Fruit fly (Drosophila melanogaster) whole organism, embryonic: ENCODE results near the gene Dup99B.

Experiments used
- Ada2b ChIP-seq: fragments of 200-800 bp; sonication (Bioruptor generic); IDR thresholded peaks from 2 replicates; pipeline ENCODE4 v1.3.6; 2022; ENCODE audit warnings: missing biosample characterization, missing genetic modification characterization
- B-H1 ChIP-seq: fragments of 200-800 bp; sonication (Bioruptor generic); IDR thresholded peaks from 3 replicates; pipeline ENCODE4 v1.3.6; 2022; ENCODE audit warnings: missing biosample characterization, missing genetic modification characterization
- Bteb2 ChIP-seq: fragments of 200-800 bp; sonication (Bioruptor generic); optimal IDR thresholded peaks from 2 replicates; lab custom pipeline; 2016; ENCODE audit warnings: missing biosample characterization, missing genetic modification characterization
- C15 ChIP-seq: fragments of 200-800 bp; sonication (Bioruptor generic); IDR thresholded peaks from 3 replicates; pipeline ENCODE4 v1.3.6; 2022; ENCODE audit warnings: missing biosample characterization, missing genetic modification characterization
- CG10209 ChIP-seq: fragments of 200-800 bp; sonication (Bioruptor generic); optimal IDR thresholded peaks from 3 replicates; lab custom pipeline; 2017; ENCODE audit warnings: missing biosample characterization, mild to moderate bottlenecking, missing genetic modification characterization, missing genetic modification reagents
- CG11504 ChIP-seq: fragments of 200-800 bp; sonication (Bioruptor generic); optimal IDR thresholded peaks from 3 replicates; lab custom pipeline; 2019; ENCODE audit warnings: missing biosample characterization, mild to moderate bottlenecking, missing genetic modification characterization, moderate library complexity
- CG12659 ChIP-seq: fragments of 200-800 bp; sonication (Bioruptor generic); optimal IDR thresholded peaks from 3 replicates; lab custom pipeline; 2017; ENCODE audit warnings: mild to moderate bottlenecking, missing biosample characterization, missing genetic modification reagents, missing genetic modification characterization
- CG13123 ChIP-seq: fragments of 200-800 bp; sonication (Bioruptor generic); optimal IDR thresholded peaks from 2 replicates; lab custom pipeline; 2016; ENCODE audit warnings: missing biosample characterization, missing genetic modification characterization
- CG13287 ChIP-seq: fragments of 200-800 bp; sonication (Bioruptor generic); IDR thresholded peaks from 2 replicates; pipeline ENCODE4 v1.3.6; 2022; ENCODE audit warnings: missing biosample characterization, missing genetic modification characterization; ENCODE audit not compliant: partially characterized antibody
- CG13296 ChIP-seq: fragments of 200-800 bp; sonication (Bioruptor generic); optimal IDR thresholded peaks from 3 replicates; lab custom pipeline; 2018; ENCODE audit warnings: missing biosample characterization, mild to moderate bottlenecking, missing genetic modification characterization
- CG1529 ChIP-seq: fragments of 200-800 bp; sonication (Bioruptor generic); optimal IDR thresholded peaks from 3 replicates; lab custom pipeline; 2018; ENCODE audit warnings: missing biosample characterization, missing genetic modification characterization
- CG17361 ChIP-seq: fragments of 200-800 bp; sonication (Bioruptor generic); IDR thresholded peaks from 3 replicates; pipeline ENCODE4 v1.3.6; 2022; ENCODE audit warnings: missing biosample characterization, missing genetic modification characterization
- CG18599 ChIP-seq: fragments of 200-800 bp; sonication (Bioruptor generic); optimal IDR thresholded peaks from 3 replicates; lab custom pipeline; 2017; ENCODE audit warnings: missing biosample characterization, missing genetic modification characterization, mild to moderate bottlenecking, moderate library complexity, missing genetic modification reagents
- CG32767 ChIP-seq: fragments of 200-800 bp; sonication (Bioruptor generic); IDR thresholded peaks from 2 replicates; pipeline ENCODE4 v1.3.6; 2022; ENCODE audit warnings: missing biosample characterization, missing genetic modification characterization
- CG3838 ChIP-seq: fragments of 200-800 bp; sonication (Bioruptor generic); optimal IDR thresholded peaks from 3 replicates; lab custom pipeline; 2016; ENCODE audit warnings: missing biosample characterization, missing genetic modification characterization
- CG42726 ChIP-seq: fragments of 200-800 bp; sonication (Bioruptor generic); IDR thresholded peaks from 2 replicates; pipeline ENCODE4 v1.3.6; 2022; ENCODE audit warnings: missing biosample characterization, missing genetic modification characterization; ENCODE audit not compliant: partially characterized antibody
- CG6654 ChIP-seq: fragments of 200-800 bp; sonication (Bioruptor generic); optimal IDR thresholded peaks from 2 replicates; lab custom pipeline; 2017; ENCODE audit warnings: missing biosample characterization, mild to moderate bottlenecking, missing genetic modification characterization
- CG7786 ChIP-seq: fragments of 200-800 bp; sonication (Bioruptor generic); optimal IDR thresholded peaks from 2 replicates; lab custom pipeline; 2016; ENCODE audit warnings: missing biosample characterization, missing genetic modification characterization
- CG8290 ChIP-seq, 3 experiments: fragments of 200-800 bp; sonication (Bioruptor generic); optimal IDR thresholded peaks; 2 replicates each; lab custom pipeline; 2016 to 2019; ENCODE audit warnings: missing biosample characterization in 3 of 3, missing genetic modification characterization in 3 of 3, mild to moderate bottlenecking in 2 of 3, moderate library complexity in 1 of 3
- CG8359 ChIP-seq: fragments of 200-800 bp; sonication (Bioruptor generic); optimal IDR thresholded peaks from 2 replicates; lab custom pipeline; 2017; ENCODE audit warnings: missing biosample characterization, mild to moderate bottlenecking, missing genetic modification characterization, borderline replicate concordance
- CG9932 ChIP-seq: fragments of 200-800 bp; sonication (Bioruptor generic); IDR thresholded peaks from 2 replicates; pipeline ENCODE4 v1.3.6; 2022; ENCODE audit warnings: missing biosample characterization, missing genetic modification characterization
- CkIIα-i1 ChIP-seq: fragments of 200-800 bp; sonication (Bioruptor generic); IDR thresholded peaks from 2 replicates; pipeline ENCODE4 v1.3.6; 2022; ENCODE audit warnings: missing biosample characterization, missing genetic modification characterization
- D19B ChIP-seq: fragments of 200-800 bp; sonication (Bioruptor generic); optimal IDR thresholded peaks from 2 replicates; lab custom pipeline; 2017; ENCODE audit warnings: missing biosample characterization, mild to moderate bottlenecking, missing genetic modification characterization
- Doc3 ChIP-seq: fragments of 200-800 bp; sonication (Bioruptor generic); IDR thresholded peaks from 3 replicates; pipeline ENCODE4 v1.3.6; 2022; ENCODE audit warnings: missing biosample characterization, missing genetic modification characterization; ENCODE audit not compliant: partially characterized antibody
- Elba2 ChIP-seq: fragments of 200-800 bp; sonication (Bioruptor generic); optimal IDR thresholded peaks from 3 replicates; lab custom pipeline; 2016; ENCODE audit warnings: missing biosample characterization, missing genetic modification characterization
- HmgZ ChIP-seq: fragments of 200-800 bp; sonication (Bioruptor generic); optimal IDR thresholded peaks from 2 replicates; lab custom pipeline; 2018; ENCODE audit warnings: missing biosample characterization, mild to moderate bottlenecking, missing genetic modification characterization
- Hr3 ChIP-seq: fragments of 200-800 bp; sonication (Bioruptor generic); optimal IDR thresholded peaks from 3 replicates; lab custom pipeline; 2016; ENCODE audit warnings: missing biosample characterization, missing genetic modification characterization
- MESR4 ChIP-seq: fragments of 200-800 bp; sonication (Bioruptor generic); optimal IDR thresholded peaks from 2 replicates; lab custom pipeline; 2018; ENCODE audit warnings: missing biosample characterization, mild to moderate bottlenecking, missing genetic modification characterization, moderate library complexity
- NfI ChIP-seq: fragments of 200-800 bp; sonication (Bioruptor generic); optimal IDR thresholded peaks from 3 replicates; lab custom pipeline; 2018; ENCODE audit warnings: missing biosample characterization, mild to moderate bottlenecking, missing genetic modification characterization, moderate library complexity
- Sox100B ChIP-seq: fragments of 200-800 bp; sonication (Bioruptor generic); optimal IDR thresholded peaks from 3 replicates; lab custom pipeline; 2018; ENCODE audit warnings: missing biosample characterization, mild to moderate bottlenecking, missing genetic modification characterization
- ap ChIP-seq: fragments of 200-800 bp; sonication (Bioruptor generic); IDR thresholded peaks from 2 replicates; pipeline ENCODE4 v1.3.6; 2022; ENCODE audit warnings: missing biosample characterization, missing genetic modification characterization
- ash1 ChIP-seq: fragments of 200-800 bp; sonication (Bioruptor generic); optimal IDR thresholded peaks from 2 replicates; lab custom pipeline; 2018; ENCODE audit warnings: missing biosample characterization, mild to moderate bottlenecking, missing genetic modification characterization
- ato ChIP-seq: fragments of 200-800 bp; sonication (Bioruptor generic); IDR thresholded peaks from 2 replicates; pipeline ENCODE4 v1.3.6; 2022; ENCODE audit warnings: missing biosample characterization, missing genetic modification characterization; ENCODE audit not compliant: partially characterized antibody
- btn ChIP-seq: fragments of 200-800 bp; sonication (Bioruptor generic); optimal IDR thresholded peaks from 2 replicates; lab custom pipeline; 2016; ENCODE audit warnings: missing biosample characterization, missing genetic modification characterization
- cg ChIP-seq: fragments of 200-800 bp; sonication (Bioruptor generic); optimal IDR thresholded peaks from 3 replicates; lab custom pipeline; 2019; ENCODE audit warnings: missing biosample characterization, mild to moderate bottlenecking, missing genetic modification characterization, moderate library complexity
- crol ChIP-seq: fragments of 200-800 bp; sonication (Bioruptor generic); IDR thresholded peaks from 2 replicates; pipeline ENCODE4 v1.3.6; 2022; ENCODE audit warnings: missing biosample characterization, missing genetic modification characterization
- ems ChIP-seq: fragments of 200-800 bp; sonication (Bioruptor generic); optimal IDR thresholded peaks from 3 replicates; lab custom pipeline; 2016; ENCODE audit warnings: missing biosample characterization, missing genetic modification characterization
- fd3F ChIP-seq: fragments of 200-800 bp; sonication (Bioruptor generic); optimal IDR thresholded peaks from 2 replicates; lab custom pipeline; 2018; ENCODE audit warnings: missing biosample characterization, mild to moderate bottlenecking, missing genetic modification characterization, moderate library complexity
- fd96Cb ChIP-seq: fragments of 200-800 bp; sonication (Bioruptor generic); optimal IDR thresholded peaks from 2 replicates; lab custom pipeline; 2018; ENCODE audit warnings: missing biosample characterization, mild to moderate bottlenecking, missing genetic modification characterization, moderate library complexity
- gce ChIP-seq: fragments of 200-800 bp; sonication (Bioruptor generic); IDR thresholded peaks from 3 replicates; pipeline ENCODE4 v1.3.6; 2022; ENCODE audit warnings: missing biosample characterization, missing genetic modification characterization
- luna ChIP-seq: fragments of 200-800 bp; sonication (Bioruptor generic); optimal IDR thresholded peaks from 2 replicates; lab custom pipeline; 2016; ENCODE audit warnings: missing biosample characterization, missing genetic modification characterization
- nau ChIP-seq: fragments of 200-800 bp; sonication (Bioruptor generic); optimal IDR thresholded peaks from 3 replicates; lab custom pipeline; 2017; ENCODE audit warnings: missing biosample characterization, mild to moderate bottlenecking, missing genetic modification characterization, missing genetic modification reagents
- prd ChIP-seq, 3 experiments: fragments of >200 bp in 2 of 3; fragments of 200-800 bp in 1 of 3; sonication (Bioruptor generic) in 1 of 3; optimal IDR thresholded peaks in 2 of 3; IDR thresholded peaks in 1 of 3; 2 replicates in 2 of 3; 3 replicates in 1 of 3; pipeline versions ENCODE4 v1.3.6 to Lab custom; 2017 to 2022; ENCODE audit warnings: missing biosample characterization in 1 of 3, missing genetic modification characterization in 1 of 3
- psq ChIP-seq: fragments of 200-800 bp; sonication (Bioruptor generic); optimal IDR thresholded peaks from 2 replicates; lab custom pipeline; 2017; ENCODE audit warnings: missing biosample characterization, missing genetic modification characterization
- pum ChIP-seq: fragments of 200-800 bp; sonication (Bioruptor generic); optimal IDR thresholded peaks from 2 replicates; lab custom pipeline; 2016; ENCODE audit warnings: missing biosample characterization, missing genetic modification characterization
- sc ChIP-seq, 3 experiments: fragments of >200 bp in 2 of 3; fragments of 200-800 bp in 1 of 3; sonication (Bioruptor generic) in 1 of 3; optimal IDR thresholded peaks; 2 replicates in 2 of 3; 3 replicates in 1 of 3; lab custom pipeline; 2017; ENCODE audit warnings: mild to moderate bottlenecking in 1 of 3, missing biosample characterization in 1 of 3, missing genetic modification characterization in 1 of 3, missing genetic modification reagents in 1 of 3
- sisA ChIP-seq: fragments of 200-800 bp; sonication (Bioruptor generic); IDR thresholded peaks from 2 replicates; pipeline ENCODE4 v1.3.6; 2022; ENCODE audit warnings: missing biosample characterization, missing genetic modification characterization
- so ChIP-seq: fragments of 200-800 bp; sonication (Bioruptor generic); IDR thresholded peaks from 3 replicates; pipeline ENCODE4 v1.3.6; 2022; ENCODE audit warnings: missing biosample characterization, missing genetic modification characterization
- ttk ChIP-seq: fragments of 200-800 bp; sonication (Bioruptor generic); IDR thresholded peaks from 2 replicates; pipeline ENCODE4 v2.1.2; 2022; ENCODE audit warnings: missing biosample characterization, missing genetic modification characterization

Gene Dup99B

dm6 chr3R:29723048-29723656 is 8.0 kb upstream of the Dup99B start, which contains the start of gene Pcd (continued):
- no peak for TF ChIP-seq btn
- no peak for TF ChIP-seq CG8359 (GFP tag; lab: Kevin White, UChicago)
- no peak for TF ChIP-seq D19B (GFP tag; lab: Kevin White, UChicago)
- no peak for TF ChIP-seq CG17361
- TF ChIP-seq ato (GFP tag; lab: Robert Waterston, UW) = no peak
- no peak for TF ChIP-seq fd3F (GFP tag; lab: Kevin White, UChicago)
- TF ChIP-seq CG1529 (GFP tag; lab: Kevin White, UChicago) = no peak
- TF ChIP-seq B-H1 (GFP tag; lab: Robert Waterston, UW) = no peak
- no peak for TF ChIP-seq cg (GFP tag; lab: Kevin White, UChicago)
- no peak for TF ChIP-seq gce
- TF ChIP-seq CG7786 (GFP tag; lab: Kevin White, UChicago) = no peak
- no peak for TF ChIP-seq CG18599
- no peak for TF ChIP-seq CkIIα-i1 (GFP tag; lab: Robert Waterston, UW)
- no peak for TF ChIP-seq CG13123
- no peak for TF ChIP-seq Sox100B
- TF ChIP-seq CG6654 (GFP tag; lab: Kevin White, UChicago) = no peak
- TF ChIP-seq Hr3 = no peak
- no peak for TF ChIP-seq ttk
- no peak for TF ChIP-seq C15 (GFP tag; lab: Robert Waterston, UW)
- 0 out of 2 replicates have a peak, but pooled peaks have one; percentile 21 for TF ChIP-seq CG32767 (GFP tag; lab: Robert Waterston, UW)
- no peak for TF ChIP-seq CG13296 (GFP tag; lab: Kevin White, UChicago)
- peak; percentile 7 for TF ChIP-seq HmgZ (tag; lab: Kevin White, UChicago)
- 0 out of 2 replicates have a peak, but pooled peaks have one; percentile 17 for TF ChIP-seq CG42726 (GFP tag; lab: Robert Waterston, UW)
- TF ChIP-seq pum (GFP tag; lab: Kevin White, UChicago) = no peak
- no peak for TF ChIP-seq CG8290 (GFP tag; optimal IDR thresholded peaks at IDR 0.05; lab: Kevin White, UChicago)
- no peak for TF ChIP-seq CG8290 (tag; optimal IDR thresholded peaks at IDR 0.05; lab: Kevin White, UChicago)
- no peak for TF ChIP-seq CG11504 (tag; lab: Kevin White, UChicago)
- no peak for TF ChIP-seq Elba2
- no peak for TF ChIP-seq CG12659 (GFP tag; lab: Kevin White, UChicago)
- TF ChIP-seq ash1 (GFP tag; lab: Kevin White, UChicago) = no peak
- TF ChIP-seq crol (GFP tag; lab: Robert Waterston, UW) = peak; percentile 91
- no peak for TF ChIP-seq sc (optimal IDR thresholded peaks at IDR 0.05; lab: Kevin White, UChicago)
- no peak for TF ChIP-seq sc (GFP tag; optimal IDR thresholded peaks at IDR 0.05; lab: Kevin White, UChicago)
- no peak for TF ChIP-seq psq (GFP tag; lab: Kevin White, UChicago)
- TF ChIP-seq Doc3 (GFP tag; lab: Robert Waterston, UW) = no peak
- no peak for TF ChIP-seq CG10209 (GFP tag; lab: Kevin White, UChicago)
- peak; percentile 64 for TF ChIP-seq CG13287 (GFP tag; lab: Robert Waterston, UW)
- TF ChIP-seq CG9932 (GFP tag; lab: Robert Waterston, UW) = no peak
- TF ChIP-seq Ada2b (GFP tag; lab: Robert Waterston, UW) = no peak
- TF ChIP-seq nau (GFP tag; lab: Kevin White, UChicago) = no peak
- TF ChIP-seq prd (optimal IDR thresholded peaks at IDR 0.05; lab: Kevin White, UChicago) = no peak
- TF ChIP-seq prd (GFP tag; IDR thresholded peaks at IDR 0.05; lab: Robert Waterston, UW) = no peak
- no peak for TF ChIP-seq sisA (GFP tag; lab: Robert Waterston, UW)
- TF ChIP-seq fd96Cb = no peak
- TF ChIP-seq luna (GFP tag; lab: Kevin White, UChicago) = no peak
- no peak for TF ChIP-seq Bteb2 (GFP tag; lab: Kevin White, UChicago)
- TF ChIP-seq NfI = no peak
- TF ChIP-seq MESR4 (GFP tag; lab: Kevin White, UChicago) = peak; percentile 56
- no peak for TF ChIP-seq ap (GFP tag; lab: Robert Waterston, UW)
- TF ChIP-seq ems (GFP tag; lab: Kevin White, UChicago) = no peak
- TF ChIP-seq CG3838 (GFP tag; lab: Kevin White, UChicago) = no peak
- no peak for TF ChIP-seq so
